Fruit fly (Drosophila melanogaster) S2 (cell line): ENCODE measurements around the gene CG8526.

Experiments used
- CG8478 ChIP-seq: fragments of >200 bp; optimal IDR thresholded peaks from 2 replicates; lab custom pipeline; 2018
- CTCF ChIP-seq, 2 experiments: fragments of >200 bp; optimal IDR thresholded peaks; 2 replicates each; lab custom pipeline; 2018

Gene CG8526

DNA sequence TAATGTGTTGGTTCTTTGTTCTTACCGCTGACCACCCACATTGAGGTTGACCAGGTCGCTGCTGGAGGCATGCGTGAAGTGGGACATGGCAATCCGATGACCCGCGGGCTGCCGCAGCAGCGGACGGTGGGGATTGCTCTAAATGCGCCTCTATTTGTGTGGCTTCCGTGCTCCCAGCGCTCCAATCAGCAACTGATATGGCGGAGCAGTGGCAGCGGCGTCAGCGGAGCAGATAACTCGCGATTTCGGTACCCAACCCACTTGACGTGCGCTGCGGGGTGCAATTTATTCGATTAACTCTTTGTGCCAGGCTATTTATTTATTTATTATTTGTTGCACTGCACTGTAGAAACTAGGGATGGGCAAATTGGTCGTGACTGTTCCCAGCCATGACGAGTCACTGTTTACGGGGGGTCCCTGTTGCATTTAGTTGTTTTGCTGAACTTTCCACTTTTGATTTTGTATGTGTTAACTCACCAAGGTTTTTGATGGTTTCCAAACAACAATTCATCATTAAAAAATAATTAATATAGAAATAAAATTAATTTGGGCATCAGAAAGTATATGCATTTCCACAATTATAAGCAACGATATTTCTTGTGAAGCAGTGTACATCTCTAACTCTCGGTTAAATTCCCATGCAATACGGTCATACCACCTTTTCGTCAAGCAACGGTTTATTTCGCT lies at the start of gene CG8526, which contains the start of gene CG9467:
Gene CG8526 (plus strand): TSS at position 637 of the 687 bp plus-strand sequence.
Gene CG9467 (minus strand): TSS at position 383 of the 687 bp plus-strand sequence.
- no peak for TF ChIP-seq CG8478 (lab: Kevin White, UChicago)
- no peak for TF ChIP-seq CTCF (optimal IDR thresholded peaks at IDR 0.05; lab: Kevin White, UChicago)

DNA sequence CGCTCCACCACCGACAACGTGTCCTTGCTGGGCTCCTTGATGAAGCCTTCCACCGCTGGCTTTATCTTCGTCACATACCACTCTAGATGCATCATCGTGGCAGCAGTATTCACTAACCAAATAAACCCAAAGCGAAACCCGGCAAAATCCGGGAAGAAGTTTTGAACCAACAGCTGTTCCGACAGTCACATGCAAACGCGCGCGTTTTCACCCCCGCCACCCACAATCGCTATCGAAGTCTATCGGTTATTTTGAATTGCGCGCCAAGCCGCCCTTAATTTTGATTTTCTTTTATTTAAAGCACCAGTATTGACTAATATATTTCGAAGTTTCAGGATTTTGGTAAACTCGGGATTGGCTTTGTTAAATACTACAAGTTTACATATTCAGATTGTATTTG lies 46.6 kb upstream of the CG8526 start, which contains the start of gene Tti1:
Gene Tti1 (minus strand): TSS at position 200 of the 400 bp plus-strand sequence.
- TF ChIP-seq CG8478 (lab: Kevin White, UChicago) (no peak), CTCF (optimal IDR thresholded peaks at IDR 0.05; lab: Kevin White, UChicago) (no peak)

DNA sequence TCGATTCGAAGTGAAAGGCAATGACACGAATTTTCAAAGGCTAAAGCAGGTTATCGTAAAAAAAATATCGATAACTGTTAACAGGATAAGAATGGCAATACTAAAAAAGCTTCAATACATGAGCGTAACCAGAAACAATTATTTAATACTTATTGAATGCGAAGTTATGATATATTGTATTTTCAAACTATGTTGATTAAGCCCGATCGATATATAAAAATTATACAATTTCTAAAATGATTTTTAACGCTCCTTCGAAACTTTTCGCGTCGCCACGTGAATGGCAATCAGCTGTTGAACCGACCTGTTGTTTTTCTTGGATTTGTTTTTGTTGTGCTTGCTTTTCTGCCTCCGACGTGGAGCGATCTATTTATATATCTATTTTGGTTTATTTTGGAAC lies 44.9 kb upstream of the CG8526 start, which contains the start of the genes Alg12 and Rpt3R:
Gene Alg12 (plus strand): TSS at position 305 of the 400 bp plus-strand sequence.
Gene Rpt3R (minus strand): TSS at position 324 of the 400 bp plus-strand sequence.
- TF ChIP-seq CTCF (optimal IDR thresholded peaks at IDR 0.05; lab: Kevin White, UChicago) = no peak

DNA sequence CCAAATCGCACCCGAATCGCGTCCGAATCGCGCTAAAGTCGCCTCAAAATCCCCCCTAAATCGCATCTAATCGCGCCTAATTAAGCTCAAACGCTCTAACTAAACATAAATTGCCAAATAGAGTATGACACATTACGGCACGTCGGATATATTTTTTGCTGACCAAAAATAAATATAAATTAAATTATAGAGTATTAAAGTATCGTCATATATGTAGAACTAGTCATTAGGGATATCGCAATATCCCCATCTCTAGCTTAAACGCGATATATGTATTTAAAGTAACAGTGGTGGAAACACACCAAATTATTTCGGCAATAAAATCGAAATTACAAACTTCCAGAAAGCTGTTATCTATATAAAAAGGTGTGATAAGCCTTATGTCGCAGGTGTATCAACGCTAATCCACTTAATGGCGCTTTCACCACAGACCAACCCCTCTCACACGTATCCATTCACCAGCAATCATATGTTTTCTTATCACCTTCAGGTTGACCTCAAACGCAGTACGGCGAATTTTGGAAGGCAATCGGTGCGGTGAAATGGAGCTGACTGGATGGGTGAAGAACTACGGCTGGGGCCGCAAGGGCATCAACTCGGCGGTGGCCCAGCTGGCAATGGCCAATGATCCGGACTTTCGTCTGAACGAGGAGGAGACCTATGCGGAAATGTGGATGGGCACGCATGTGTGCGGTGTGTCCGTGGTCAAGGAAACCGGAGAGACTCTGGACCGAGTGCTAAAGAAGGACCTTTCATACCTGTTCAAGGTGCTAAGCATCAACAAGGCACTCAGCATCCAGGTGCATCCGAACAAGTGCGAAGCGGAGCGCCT lies 41.5 kb upstream of the CG8526 start, which contains the start of gene Mpi:
Gene Mpi (plus strand): TSS at position 263 of the 832 bp plus-strand sequence.
- no peak for TF ChIP-seq CG8478 (lab: Kevin White, UChicago)
- no peak for TF ChIP-seq CTCF (optimal IDR thresholded peaks at IDR 0.05; lab: Kevin White, UChicago)

DNA sequence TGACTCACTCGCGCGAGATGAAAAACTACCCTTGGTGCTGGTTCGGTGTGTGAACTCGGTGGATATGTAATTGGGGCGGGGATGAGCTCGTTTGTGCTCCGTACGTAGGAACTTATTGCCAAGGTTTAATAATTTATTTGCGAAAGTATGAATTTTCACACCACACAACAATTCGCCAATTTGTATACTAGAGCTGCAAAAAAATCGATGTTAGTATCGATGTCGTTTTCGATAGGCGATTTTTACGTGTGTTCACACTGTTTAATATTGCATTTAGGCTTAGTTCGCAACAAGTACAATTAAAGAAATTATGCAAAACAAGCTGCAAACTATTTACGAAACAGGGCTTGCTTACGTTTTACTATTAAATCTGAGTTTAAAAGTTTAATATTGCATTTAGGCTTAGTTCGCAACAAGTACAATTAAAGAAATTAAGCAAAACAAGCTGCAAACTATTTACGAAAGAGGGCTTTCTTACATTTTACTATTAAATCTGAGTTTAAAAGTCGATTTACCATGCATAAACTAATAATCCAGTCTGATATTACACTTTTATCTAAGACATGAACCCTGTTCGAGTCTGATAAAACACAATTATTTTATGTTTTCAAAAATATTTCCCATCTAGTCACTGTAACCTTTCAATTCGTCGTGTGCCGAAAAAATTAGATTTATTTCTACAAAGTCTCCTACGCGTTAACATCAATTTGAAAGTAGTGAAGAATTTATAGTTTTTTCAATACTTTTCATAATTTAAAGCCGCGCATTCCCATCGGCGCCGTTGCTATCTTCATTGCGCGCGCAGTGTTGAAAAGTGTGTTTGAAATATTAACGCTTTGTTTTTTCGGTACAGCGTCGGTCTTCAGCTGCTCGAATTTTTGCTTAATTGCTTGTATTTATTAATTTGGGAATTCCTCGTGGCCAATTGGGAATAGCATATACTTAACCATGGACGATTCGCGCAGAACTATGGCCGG lies 37.8 kb upstream of the CG8526 start, which contains the start of the genes Snap24 and CG8478:
Gene Snap24 (minus strand): TSS at position 196 of the 977 bp plus-strand sequence.
Gene CG8478 (plus strand): TSS at position 696 of the 977 bp plus-strand sequence.
- TF ChIP-seq CTCF (optimal IDR thresholded peaks at IDR 0.05; lab: Kevin White, UChicago) = no peak
- no peak for TF ChIP-seq CG8478 (lab: Kevin White, UChicago)

DNA sequence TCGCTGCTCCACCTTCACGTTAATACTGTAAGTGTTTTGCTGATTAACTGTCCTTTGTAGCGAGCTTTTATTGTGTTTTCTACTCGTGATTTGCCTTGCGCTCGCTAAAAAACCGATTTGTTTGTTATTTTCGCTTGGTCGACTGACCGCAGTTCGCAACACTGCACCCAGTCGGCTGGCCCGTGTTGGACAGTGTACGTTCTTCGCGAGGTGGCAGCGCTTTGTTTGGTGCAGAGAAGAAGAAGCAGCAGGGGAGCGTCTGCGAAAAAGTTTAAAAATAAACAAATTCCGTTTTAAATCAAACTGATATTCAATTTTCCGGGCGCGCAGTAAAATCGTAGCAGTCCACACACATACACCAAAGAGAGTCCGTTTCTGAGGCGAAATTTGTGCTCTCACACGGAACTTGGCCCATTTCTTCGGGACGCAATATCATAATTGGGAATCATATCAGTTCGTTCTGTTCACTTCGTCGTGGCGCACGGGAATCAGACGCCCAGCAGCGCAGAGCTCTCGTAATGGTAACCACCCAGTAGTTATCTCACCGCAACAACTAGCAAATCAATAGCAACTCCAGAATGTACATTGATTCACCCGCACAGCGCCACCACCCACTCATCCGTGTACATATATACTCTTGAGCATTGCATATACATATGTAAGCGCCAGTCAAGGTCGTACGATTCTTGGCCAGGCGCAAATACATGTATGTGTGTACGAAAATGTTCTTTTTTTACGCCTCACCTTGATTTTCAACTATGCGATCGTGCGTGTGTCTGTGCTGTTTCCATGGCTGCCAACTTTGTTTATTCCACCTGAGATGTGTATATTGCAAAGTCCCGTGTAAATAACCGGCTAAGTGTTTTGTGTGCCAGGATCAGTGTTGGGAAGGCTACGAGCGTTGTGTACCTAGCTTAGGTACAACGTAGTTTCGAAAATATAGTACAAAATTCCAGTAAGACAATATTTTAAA lies 33.2 kb upstream of the CG8526 start, which contains the start of gene Naa80:
Gene Naa80 (plus strand): TSS at position 215 of the 973 bp plus-strand sequence.
- no peak for TF ChIP-seq CG8478 (lab: Kevin White, UChicago)
- TF ChIP-seq CTCF (optimal IDR thresholded peaks at IDR 0.05; lab: Kevin White, UChicago) = peak in 1 of 2 experiments; percentile 16

DNA sequence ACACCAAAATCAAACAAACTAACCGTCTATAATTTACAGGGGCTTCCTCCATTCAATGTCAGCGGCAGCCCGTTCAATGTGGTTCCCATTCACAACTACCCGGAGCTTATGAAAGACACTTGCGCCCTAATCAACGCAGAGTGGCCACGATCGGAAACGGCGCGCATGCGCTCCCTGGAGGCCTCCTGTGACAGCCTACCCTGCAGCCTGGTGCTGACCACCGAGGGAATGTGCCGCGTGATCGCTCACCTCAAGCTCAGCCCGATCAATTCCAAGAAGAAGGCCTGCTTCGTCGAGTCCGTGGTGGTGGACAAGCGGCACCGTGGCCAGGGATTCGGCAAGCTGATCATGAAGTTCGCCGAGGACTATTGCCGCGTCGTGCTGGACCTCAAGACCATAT lies 32.2 kb upstream of the CG8526 start, which contains the start of gene MED6:
Gene MED6 (minus strand): TSS at position 101 of the 400 bp plus-strand sequence.
- TF ChIP-seq CG8478 (lab: Kevin White, UChicago) (no peak), CTCF (optimal IDR thresholded peaks at IDR 0.05; lab: Kevin White, UChicago) (no peak)

DNA sequence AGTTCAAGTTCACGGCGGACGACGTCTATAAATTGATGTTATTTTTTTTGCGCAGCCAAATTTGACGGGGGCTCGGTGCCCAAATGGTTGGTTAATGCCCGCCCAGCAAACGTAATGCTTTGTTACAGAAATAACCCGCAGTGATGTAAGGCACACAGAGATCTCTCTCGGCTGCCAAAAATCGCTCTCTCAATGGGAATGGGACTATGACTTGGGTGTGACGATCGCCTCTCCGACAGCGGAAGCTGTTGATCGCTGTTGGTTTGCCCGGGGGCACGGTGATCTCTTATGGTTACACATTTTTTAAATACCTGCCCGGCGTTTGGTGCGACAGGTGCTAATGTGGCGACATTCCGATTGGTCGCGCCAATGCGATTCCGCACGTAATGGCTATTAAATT lies 31.0 kb upstream of the CG8526 start:
- no peak for TF ChIP-seq CG8478 (lab: Kevin White, UChicago)
- no peak for TF ChIP-seq CTCF (optimal IDR thresholded peaks at IDR 0.05; lab: Kevin White, UChicago)

DNA sequence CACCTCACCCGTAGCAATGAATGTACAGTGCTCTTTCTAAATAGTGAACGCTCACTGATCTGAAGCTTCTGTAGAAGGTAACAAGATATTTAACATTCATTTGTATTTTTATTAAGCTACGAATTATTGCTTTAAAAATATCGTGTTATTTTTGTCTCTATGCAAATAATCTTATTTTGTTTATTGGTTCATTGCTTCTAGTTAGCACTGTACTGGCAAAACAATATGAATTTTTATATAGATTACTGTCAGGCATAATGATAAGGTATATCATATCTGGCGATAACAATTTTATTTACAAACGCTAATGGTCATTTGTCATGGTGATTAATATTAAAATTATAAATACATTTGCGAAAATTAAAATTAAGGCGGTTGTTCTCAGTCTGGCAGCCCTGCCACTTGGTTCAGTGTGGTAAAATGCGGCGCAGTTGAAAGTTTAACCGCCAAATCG lies 29.5 kb upstream of the CG8526 start, which contains the start of gene CG9471:
Gene CG9471 (minus strand): TSS at position 24 of the 454 bp plus-strand sequence.
- TF ChIP-seq CG8478 (lab: Kevin White, UChicago) (no peak), CTCF (optimal IDR thresholded peaks at IDR 0.05; lab: Kevin White, UChicago) (no peak)

DNA sequence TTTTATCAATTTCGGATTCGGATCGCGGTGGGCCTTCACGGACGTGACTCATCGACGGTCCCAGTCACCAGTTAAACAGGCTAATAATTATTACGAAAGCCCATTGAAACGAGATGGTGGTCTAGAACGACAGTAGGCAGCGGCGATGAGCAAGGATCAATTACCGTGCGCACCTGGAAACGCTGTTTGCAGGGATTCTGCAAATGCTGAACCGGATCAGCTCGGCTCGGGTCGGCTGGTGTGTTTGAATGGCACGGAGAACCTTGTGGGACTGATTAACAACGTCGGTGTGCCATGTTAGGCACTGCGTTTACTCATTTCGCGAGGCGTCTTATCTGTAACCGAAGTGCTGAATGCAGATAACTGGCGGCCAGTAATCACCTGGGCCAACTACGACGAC lies 26.9 kb upstream of the CG8526 start, which contains the start of gene Whamy:
Gene Whamy (minus strand): TSS at position 273 of the 400 bp plus-strand sequence.
- no peak for TF ChIP-seq CTCF (optimal IDR thresholded peaks at IDR 0.05; lab: Kevin White, UChicago)
- no peak for TF ChIP-seq CG8478 (lab: Kevin White, UChicago)

DNA sequence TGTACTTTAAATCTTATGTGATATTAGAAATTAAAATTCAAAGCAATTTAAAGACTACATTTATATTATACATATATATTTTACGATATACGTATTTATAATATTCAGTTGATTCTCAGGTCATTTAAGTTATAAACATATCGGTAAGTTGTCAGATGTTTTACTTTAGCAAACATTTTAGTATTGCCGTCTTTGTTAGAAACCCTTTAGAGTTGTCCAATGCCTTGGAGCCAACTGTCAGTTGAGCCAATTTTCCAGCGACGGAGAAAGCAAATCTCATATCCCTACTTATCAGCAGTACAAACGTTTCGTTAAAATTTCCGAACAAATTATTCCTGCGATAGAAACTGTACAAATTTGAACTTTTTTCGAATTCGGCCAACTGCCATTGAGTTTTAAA lies 26.3 kb upstream of the CG8526 start, which contains the start of gene topi:
Gene topi (plus strand): TSS at position 301 of the 400 bp plus-strand sequence.
- no peak for TF ChIP-seq CG8478 (lab: Kevin White, UChicago)
- TF ChIP-seq CTCF (optimal IDR thresholded peaks at IDR 0.05; lab: Kevin White, UChicago) = no peak

DNA sequence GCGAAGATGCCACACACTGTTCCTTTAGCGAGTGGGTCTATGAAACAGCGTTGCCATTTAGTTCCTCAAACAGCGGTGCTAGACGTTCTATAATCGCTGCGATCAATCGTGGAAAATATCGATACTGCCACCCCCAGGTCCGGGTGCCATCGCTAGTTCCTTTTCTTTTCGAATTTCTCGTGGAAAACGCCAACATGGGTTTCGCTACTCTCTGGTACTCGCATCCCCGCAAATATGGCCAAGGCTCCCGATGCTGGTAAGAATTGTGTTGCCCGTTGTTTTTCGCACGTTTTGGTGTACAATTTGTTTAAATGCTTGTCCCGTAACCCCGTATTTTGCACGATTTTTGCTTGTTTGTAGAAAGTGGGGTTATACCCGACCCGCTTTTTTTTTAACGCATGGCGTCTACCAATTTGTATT lies 23.1 kb upstream of the CG8526 start, which contains the start of gene RpS29:
Gene RpS29 (plus strand): TSS at position 102 of the 420 bp plus-strand sequence.
- TF ChIP-seq CTCF (optimal IDR thresholded peaks at IDR 0.05; lab: Kevin White, UChicago) (peak; percentile 60 to 70), CG8478 (lab: Kevin White, UChicago) (no peak)
